Worm (Caenorhabditis elegans): Measurements from ENCODE around the gene sws-1.
"Not testable (repeated sequence)": the region's sequence is repeated elsewhere in the genome, so short reads cannot be mapped to it uniquely, and the experiment has no call there.

sws-1 gene

DNA sequence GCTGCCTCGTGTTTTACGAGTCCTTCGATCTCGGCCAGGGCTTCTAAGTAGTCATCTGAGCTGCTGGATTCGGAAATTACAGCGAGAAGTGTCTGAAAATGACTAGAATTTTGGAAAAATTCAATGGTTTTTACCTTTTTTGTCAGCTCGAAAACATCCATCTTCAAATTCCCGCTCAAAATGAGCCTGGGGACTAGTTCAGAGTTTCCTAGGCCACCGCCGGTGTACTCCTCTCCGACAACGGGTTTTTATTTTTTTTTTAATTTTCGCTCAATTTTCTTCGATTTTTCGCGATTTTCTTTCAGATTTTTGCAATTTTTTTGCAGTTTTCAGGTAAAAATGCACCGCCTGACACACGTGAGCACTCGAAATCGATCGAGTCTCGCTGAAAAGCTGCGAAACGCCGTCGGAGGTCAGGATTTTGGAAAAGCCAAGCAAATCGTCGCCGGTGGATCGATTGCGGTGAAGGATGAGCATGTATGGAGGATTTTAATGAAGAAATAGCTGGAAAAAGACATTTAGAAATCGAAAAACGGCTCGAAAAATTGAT, at the start of gene sws-1, which contains the start of gene mrps-35:
sws-1 (minus strand) TSS at position 500 of the 550 bp plus-strand sequence.
mrps-35 (plus strand) TSS at position 327 of the 550 bp plus-strand sequence.
- TF ChIP-seq pha-4 (tag; optimal IDR thresholded peaks at IDR 0.05) (no peak), sptf-1 (tag; optimal IDR thresholded peaks at IDR 0.05) (peak; percentile 39), drap-1 (GFP tag; optimal IDR thresholded peaks at IDR 0.05) (peak; percentile 24), unc-39 (tag; optimal IDR thresholded peaks at IDR 0.05) (peak; percentile 21), tbx-8 (GFP tag; optimal IDR thresholded peaks at IDR 0.05) (no peak), lin-13 (tag; optimal IDR thresholded peaks at IDR 0.05) (peak; percentile 13), unc-120 (tag; optimal IDR thresholded peaks at IDR 0.05; ENCODE audit: poor library complexity, severe bottlenecking) (no peak)

DNA sequence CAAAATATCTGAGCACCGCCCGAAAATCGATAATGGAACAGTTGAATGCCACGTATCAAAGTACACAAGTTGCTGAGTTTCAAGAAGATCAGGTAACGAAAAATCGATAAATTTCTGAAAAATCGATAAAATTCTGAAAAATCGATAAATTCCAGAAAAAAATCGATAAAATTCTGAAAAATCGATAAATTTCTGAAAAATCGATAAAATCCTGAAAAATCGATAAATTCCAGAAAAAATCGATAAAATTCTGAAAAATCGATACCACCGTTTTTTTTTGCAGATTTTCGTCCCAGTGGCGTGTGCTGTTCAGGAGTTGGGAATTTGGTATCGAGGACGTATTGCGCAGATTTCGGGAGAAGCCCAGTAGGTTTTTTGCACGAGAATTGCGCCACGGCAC, 46.1 kb upstream of the sws-1 start:
- no peak for TF ChIP-seq tbx-8 (GFP tag; optimal IDR thresholded peaks at IDR 0.05)
- no peak for TF ChIP-seq M03D4.4 (tag; optimal IDR thresholded peaks at IDR 0.05)
- no peak for TF ChIP-seq unc-39 (tag; optimal IDR thresholded peaks at IDR 0.05)
- no peak for TF ChIP-seq snpc-4 (tag; optimal IDR thresholded peaks at IDR 0.05)
- no peak for TF ChIP-seq mep-1 (tag; optimal IDR thresholded peaks at IDR 0.05)
- no peak for TF ChIP-seq ceh-83 (GFP tag; optimal IDR thresholded peaks at IDR 0.05)
- TF ChIP-seq bed-3 (GFP tag; optimal IDR thresholded peaks at IDR 0.05), result no peak
- no peak for TF ChIP-seq mls-2 (tag; optimal IDR thresholded peaks at IDR 0.05)

DNA sequence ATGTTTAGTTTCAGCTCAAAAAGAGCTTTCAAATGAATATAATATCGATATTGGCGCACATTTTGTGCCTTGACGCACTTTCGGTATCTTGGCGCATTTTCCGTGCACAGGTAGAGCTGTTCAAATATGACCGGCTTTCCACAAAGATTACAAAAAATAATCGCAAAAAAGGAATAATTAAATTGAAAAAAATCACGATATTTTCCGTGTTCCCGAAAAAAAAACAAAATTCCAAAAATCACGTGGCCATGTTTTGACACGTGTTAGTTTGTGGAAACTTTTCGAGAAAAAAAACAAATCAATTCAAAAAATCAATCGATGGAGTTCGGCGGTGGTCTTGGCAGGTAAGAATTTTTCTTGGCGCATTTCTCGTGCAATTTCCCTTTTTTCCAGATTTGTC, 44.9 kb upstream of the sws-1 start, which contains the start of gene Y39B6A.25:
Y39B6A.25 (plus strand) TSS at position 301 of the 400 bp plus-strand sequence.
- TF ChIP-seq mls-2 (tag; optimal IDR thresholded peaks at IDR 0.05) (no peak), lsy-2 (tag; optimal IDR thresholded peaks at IDR 0.05) (no peak), drap-1 (GFP tag; optimal IDR thresholded peaks at IDR 0.05) (no peak), cnd-1 (tag; optimal IDR thresholded peaks at IDR 0.05) (no peak), unc-39 (tag; optimal IDR thresholded peaks at IDR 0.05) (no peak), mab-5 (tag; optimal IDR thresholded peaks at IDR 0.05) (no peak), bed-3 (GFP tag; optimal IDR thresholded peaks at IDR 0.05) (no peak), tbx-8 (GFP tag; optimal IDR thresholded peaks at IDR 0.05) (no peak), blmp-1 (tag; optimal IDR thresholded peaks at IDR 0.05) (no peak), pha-4 (tag; optimal IDR thresholded peaks at IDR 0.05) (no peak)

DNA sequence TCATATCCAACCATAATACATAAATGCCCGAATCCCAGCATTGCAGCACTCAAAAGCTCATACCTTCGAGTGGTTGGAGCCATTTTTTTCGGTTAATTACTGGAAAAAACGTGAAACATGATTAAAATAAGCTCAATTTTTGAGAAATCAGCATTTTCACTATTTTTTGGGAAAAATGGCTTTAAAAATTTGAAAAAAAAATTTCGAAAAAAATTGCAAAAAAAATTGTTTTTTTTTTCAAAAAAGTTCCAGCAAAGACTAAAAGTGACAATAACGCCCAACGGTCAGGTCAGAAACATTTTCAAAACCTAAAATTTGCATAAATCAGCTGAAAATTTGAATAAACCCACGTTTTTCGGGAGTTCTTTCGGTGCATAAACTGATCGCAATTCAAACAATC, 43.4 kb upstream of the sws-1 start, which contains the start of gene Y39B6A.29:
Y39B6A.29 (minus strand) TSS at position 101 of the 400 bp plus-strand sequence.
- TF ChIP-seq tbx-8 (GFP tag; optimal IDR thresholded peaks at IDR 0.05) (no peak), lin-32 (GFP tag; optimal IDR thresholded peaks at IDR 0.05) (no peak), cnd-1 (tag; optimal IDR thresholded peaks at IDR 0.05) (no peak), lin-13 (tag; optimal IDR thresholded peaks at IDR 0.05) (no peak), M03D4.4 (tag; optimal IDR thresholded peaks at IDR 0.05) (no peak), mls-2 (tag; optimal IDR thresholded peaks at IDR 0.05) (no peak), ceh-43 (GFP tag; optimal IDR thresholded peaks at IDR 0.05) (no peak), mab-5 (tag; optimal IDR thresholded peaks at IDR 0.05) (no peak), elt-3 (tag; optimal IDR thresholded peaks at IDR 0.05) (no peak), nhr-28 (tag; optimal IDR thresholded peaks at IDR 0.05) (no peak), pha-4 (tag; optimal IDR thresholded peaks at IDR 0.05) (no peak), ceh-83 (GFP tag; optimal IDR thresholded peaks at IDR 0.05) (no peak), sptf-1 (tag; optimal IDR thresholded peaks at IDR 0.05) (no peak), lsy-2 (tag; optimal IDR thresholded peaks at IDR 0.05) (no peak), nhr-237 (tag; optimal IDR thresholded peaks at IDR 0.05) (no peak)

DNA sequence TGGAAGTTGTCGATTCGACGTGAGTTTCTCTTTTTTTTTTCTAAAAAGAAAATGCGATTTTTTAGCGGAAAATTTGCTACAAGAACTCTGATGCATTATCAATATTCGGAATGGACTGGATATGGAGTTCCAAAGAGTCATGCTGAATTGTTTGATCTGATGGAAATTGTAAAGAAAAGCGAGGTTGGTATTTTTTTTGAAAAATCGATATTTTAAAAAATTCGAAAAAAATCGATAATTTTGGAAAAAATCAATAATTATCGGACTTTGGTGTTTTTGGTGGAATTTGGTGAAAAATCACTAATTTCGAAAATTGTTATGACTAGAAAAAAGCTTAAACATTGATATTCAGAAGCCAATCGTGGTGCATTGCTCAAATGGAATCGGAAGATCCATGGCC, 38.0 kb upstream of the sws-1 start:
- TF ChIP-seq snpc-4 (tag; optimal IDR thresholded peaks at IDR 0.05), result no peak

DNA sequence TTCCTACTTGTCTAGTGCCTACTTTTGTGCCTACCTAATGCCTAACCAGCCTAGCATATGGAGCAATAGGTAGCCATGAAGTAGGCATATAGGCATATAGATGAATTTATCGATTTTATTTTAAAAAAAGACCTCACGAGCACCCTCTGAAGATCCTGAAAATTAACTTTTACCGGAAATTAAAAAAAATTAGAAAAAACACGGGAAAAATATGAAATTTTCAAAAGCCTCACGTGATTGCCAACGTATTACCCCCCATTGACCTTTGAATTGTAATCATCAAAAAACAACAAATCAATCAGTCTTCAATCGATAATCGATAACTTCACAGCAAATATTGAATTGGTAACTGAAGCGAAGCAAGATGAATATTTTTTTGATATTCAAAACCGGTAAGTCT, 33.0 kb upstream of the sws-1 start, which contains the start of gene Y39B6A.30:
Y39B6A.30 (plus strand) TSS at position 301 of the 400 bp plus-strand sequence.
- TF ChIP-seq nhr-2, mls-2, blmp-1 (tag; optimal IDR thresholded peaks at IDR 0.05): not testable (repeated sequence)

DNA sequence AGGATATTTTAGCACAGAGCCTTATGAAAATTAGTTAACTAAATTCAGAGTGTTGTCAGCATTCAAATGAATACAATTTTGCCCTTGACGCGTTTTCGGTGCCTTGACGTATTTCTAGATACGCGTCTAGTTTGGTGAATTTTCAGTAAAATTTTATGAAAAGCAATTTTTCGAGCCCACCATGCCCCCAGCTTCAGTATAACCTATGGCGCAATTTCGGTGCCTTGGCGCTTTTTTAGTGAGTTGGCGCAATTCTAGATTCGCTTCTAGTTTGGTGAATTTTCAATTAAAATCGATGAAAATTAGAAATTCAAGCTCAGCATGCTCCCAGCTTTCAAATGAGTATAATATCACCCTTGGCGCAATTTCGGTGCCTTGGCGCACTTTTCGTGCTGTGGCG, 31.9 kb upstream of the sws-1 start:
- no peak for TF ChIP-seq ham-2 (GFP tag; optimal IDR thresholded peaks at IDR 0.05)

DNA sequence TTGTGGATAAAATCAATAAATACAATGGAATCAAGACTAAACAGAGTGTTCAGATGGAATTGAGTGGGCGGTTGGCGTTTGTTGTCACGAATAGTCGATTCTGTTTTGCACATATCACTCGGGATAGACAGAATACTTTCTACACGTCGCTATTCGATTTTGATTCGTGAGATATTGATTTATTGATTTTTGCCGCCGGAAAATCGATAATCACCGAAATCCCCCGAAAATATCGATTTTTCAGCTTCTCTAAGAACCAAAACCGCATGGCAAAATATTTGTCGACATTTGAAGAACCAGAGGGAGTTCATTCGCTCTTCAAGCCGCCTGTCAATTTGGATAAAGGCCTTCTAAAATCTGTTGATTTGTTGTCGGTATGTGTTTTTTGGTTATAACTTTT, 29.1 kb upstream of the sws-1 start:
- TF ChIP-seq ham-2 (GFP tag; optimal IDR thresholded peaks at IDR 0.05), result no peak
- no peak for TF ChIP-seq ceh-83 (GFP tag; optimal IDR thresholded peaks at IDR 0.05)
- no peak for TF ChIP-seq pha-4 (tag; optimal IDR thresholded peaks at IDR 0.05)
- TF ChIP-seq hlh-1 (tag; optimal IDR thresholded peaks at IDR 0.05), result no peak
- TF ChIP-seq ces-1 (GFP tag; optimal IDR thresholded peaks at IDR 0.05), result no peak
